Worm (Caenorhabditis elegans) whole organism, early embryonic: ENCODE results near the gene F17E9.15.

Experiments
- B0310.2 ChIP-seq: sonication (generic microtip); optimal IDR thresholded peaks from 2 replicates; lab custom pipeline; 2016; ENCODE audit warnings: mild to moderate bottlenecking, missing genetic modification characterization, missing compliant biosample characterization
- aly-1 ChIP-seq: sonication (generic microtip); optimal IDR thresholded peaks from 2 replicates; lab custom pipeline; 2016; ENCODE audit warnings: missing genetic modification characterization, missing compliant biosample characterization
- ama-1 ChIP-seq: fragments of 150-350 bp; optimal IDR thresholded peaks from 2 replicates; lab custom pipeline; 2014
- ceh-13 ChIP-seq: fragments of 200-800 bp; sonication (Bioruptor generic); optimal IDR thresholded peaks from 2 replicates; lab custom pipeline; 2018; ENCODE audit warnings: mild to moderate bottlenecking, missing genetic modification characterization, missing compliant biosample characterization
- flt-1 ChIP-seq: fragments of 200-800 bp; sonication (Bioruptor generic); IDR thresholded peaks from 2 replicates; pipeline ENCODE4 v1.3.6; 2022; ENCODE audit warnings: missing genetic modification characterization, missing compliant biosample characterization
- pes-1 ChIP-seq: fragments of 200-800 bp; sonication (Bioruptor generic); IDR thresholded peaks from 2 replicates; pipeline ENCODE4 v1.3.6; 2022; ENCODE audit warnings: missing genetic modification reagents, missing genetic modification characterization, missing compliant biosample characterization
- tra-4 ChIP-seq: sonication (generic microtip); optimal IDR thresholded peaks from 2 replicates; lab custom pipeline; 2017; ENCODE audit warnings: missing genetic modification characterization, missing compliant biosample characterization

DNA sequence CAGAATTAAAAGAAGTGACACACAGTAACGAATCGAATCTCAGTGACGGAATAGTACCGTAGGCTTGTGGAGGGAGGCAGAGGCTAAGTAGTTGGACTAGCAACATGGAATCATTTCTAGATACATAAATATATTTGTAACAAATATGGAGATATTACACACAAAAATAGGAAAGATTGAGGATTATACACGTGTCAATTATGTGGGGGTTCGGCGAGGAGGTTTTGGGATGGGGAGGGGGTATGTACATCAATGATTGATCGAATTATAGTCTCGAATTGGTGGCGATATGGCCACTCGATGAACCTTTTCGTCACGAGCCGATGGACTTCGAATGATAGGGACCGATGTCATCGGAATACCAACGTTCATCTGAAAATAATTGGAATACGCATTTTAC is 39.8 kb upstream of the F17E9.15 start:
- TF ChIP-seq ama-1 = no peak
- no peak for TF ChIP-seq pes-1 (GFP tag; lab: Robert Waterston, UW)
- TF ChIP-seq tra-4 (tag; lab: Kevin White, UChicago) = no peak
- TF ChIP-seq B0310.2 = no peak
- TF ChIP-seq aly-1 (tag; lab: Kevin White, UChicago) = no peak
- no peak for TF ChIP-seq ceh-13 (GFP tag; lab: Kevin White, UChicago)
- TF ChIP-seq flt-1 (GFP tag; lab: Robert Waterston, UW) = no peak
